Worm (Caenorhabditis elegans) whole organism, early embryonic: ENCODE data around the gene srz-62.

Source experiments
- aly-1 ChIP-seq: sonication (generic microtip); optimal IDR thresholded peaks from 2 replicates; lab custom pipeline; 2016; ENCODE audit warnings: missing genetic modification characterization, missing compliant biosample characterization
- pes-1 ChIP-seq: fragments of 200-800 bp; sonication (Bioruptor generic); IDR thresholded peaks from 2 replicates; pipeline ENCODE4 v1.3.6; 2022; ENCODE audit warnings: missing genetic modification reagents, missing genetic modification characterization, missing compliant biosample characterization

ce11 chrIV:3860419-3860818, 39.9 kb upstream of the srz-62 start:
- no peak for TF ChIP-seq pes-1 (GFP tag; lab: Robert Waterston, UW)
- no peak for TF ChIP-seq aly-1 (tag; lab: Kevin White, UChicago)
